Fruit fly (Drosophila melanogaster): ENCODE data around the gene Glys.

Gene Glys

dm6 chr3R:15139010-15139815 lies 8.1 kb downstream of the Glys start:
- no peak for TF ChIP-seq h (optimal IDR thresholded peaks at IDR 0.05)
- no peak for TF ChIP-seq ttk (optimal IDR thresholded peaks at IDR 0.05)
- no peak for TF ChIP-seq Sin3A (optimal IDR thresholded peaks at IDR 0.05)
- TF ChIP-seq insv (optimal IDR thresholded peaks at IDR 0.05), result no peak
- no peak for TF ChIP-seq psq (optimal IDR thresholded peaks at IDR 0.05)
- no peak for TF ChIP-seq Myc (optimal IDR thresholded peaks at IDR 0.05)

dm6 chr3R:15138251-15138650 lies 9.1 kb downstream of the Glys start:
- TF ChIP-seq Myc (optimal IDR thresholded peaks at IDR 0.05), result no peak
- no peak for TF ChIP-seq insv (optimal IDR thresholded peaks at IDR 0.05)
- TF ChIP-seq ttk (optimal IDR thresholded peaks at IDR 0.05), result no peak
- TF ChIP-seq psq (optimal IDR thresholded peaks at IDR 0.05), result no peak
- TF ChIP-seq Sin3A (optimal IDR thresholded peaks at IDR 0.05), result no peak
- no peak for TF ChIP-seq h (optimal IDR thresholded peaks at IDR 0.05)

dm6 chr3R:15136846-15137245 lies 10.5 kb downstream of the Glys start, which contains the start of the genes CG6912 and CG3984:
TSS of gene CG6912 (minus strand) at chr3R:15137004.
TSS of gene CG3984 (plus strand) at chr3R:15137148.
- TF ChIP-seq insv (optimal IDR thresholded peaks at IDR 0.05) (no peak), Myc (optimal IDR thresholded peaks at IDR 0.05) (no peak), h (optimal IDR thresholded peaks at IDR 0.05) (no peak), psq (optimal IDR thresholded peaks at IDR 0.05) (no peak), Sin3A (optimal IDR thresholded peaks at IDR 0.05) (no peak)

- TF ChIP-seq h (optimal IDR thresholded peaks at IDR 0.05) (no peak), insv (optimal IDR thresholded peaks at IDR 0.05) (no peak), psq (optimal IDR thresholded peaks at IDR 0.05) (no peak), Myc (optimal IDR thresholded peaks at IDR 0.05) (no peak), Sin3A (optimal IDR thresholded peaks at IDR 0.05) (no peak), ttk (optimal IDR thresholded peaks at IDR 0.05) (no peak)
Measured at dm6 chr3R:15136015-15136414, 11.3 kb downstream of the Glys start.

- TF ChIP-seq ttk (optimal IDR thresholded peaks at IDR 0.05) (no peak), insv (optimal IDR thresholded peaks at IDR 0.05) (no peak), psq (optimal IDR thresholded peaks at IDR 0.05) (no peak)
Measured at dm6 chr3R:15131677-15132076, 15.7 kb downstream of the Glys start, which contains the start of gene CG42788. TSS of gene CG42788 (minus strand) at chr3R:15131926.

dm6 chr3R:15130873-15131272 lies 16.5 kb downstream of the Glys start:
- TF ChIP-seq insv (optimal IDR thresholded peaks at IDR 0.05), result no peak

- TF ChIP-seq h (optimal IDR thresholded peaks at IDR 0.05) (no peak), Myc (optimal IDR thresholded peaks at IDR 0.05) (no peak), insv (optimal IDR thresholded peaks at IDR 0.05) (no peak), ttk (optimal IDR thresholded peaks at IDR 0.05) (no peak), Sin3A (optimal IDR thresholded peaks at IDR 0.05) (no peak), psq (optimal IDR thresholded peaks at IDR 0.05) (no peak)
Measured at dm6 chr3R:15129998-15130397, 17.3 kb downstream of the Glys start.

- TF ChIP-seq Sin3A (optimal IDR thresholded peaks at IDR 0.05), result no peak
- TF ChIP-seq psq (optimal IDR thresholded peaks at IDR 0.05), result no peak
- no peak for TF ChIP-seq ttk (optimal IDR thresholded peaks at IDR 0.05)
- no peak for TF ChIP-seq h (optimal IDR thresholded peaks at IDR 0.05)
- no peak for TF ChIP-seq insv (optimal IDR thresholded peaks at IDR 0.05)
- no peak for TF ChIP-seq Myc (optimal IDR thresholded peaks at IDR 0.05)
Measured at dm6 chr3R:15128646-15129429, 18.5 kb downstream of the Glys start.

dm6 chr3R:15128060-15128459 lies 19.3 kb downstream of the Glys start:
- TF ChIP-seq psq (optimal IDR thresholded peaks at IDR 0.05) (no peak), insv (optimal IDR thresholded peaks at IDR 0.05) (no peak), h (optimal IDR thresholded peaks at IDR 0.05) (no peak), Sin3A (optimal IDR thresholded peaks at IDR 0.05) (no peak), Myc (optimal IDR thresholded peaks at IDR 0.05) (no peak), ttk (optimal IDR thresholded peaks at IDR 0.05) (no peak)

- no peak for TF ChIP-seq insv (optimal IDR thresholded peaks at IDR 0.05)
- TF ChIP-seq h (optimal IDR thresholded peaks at IDR 0.05), result no peak
- no peak for TF ChIP-seq Myc (optimal IDR thresholded peaks at IDR 0.05)
- no peak for TF ChIP-seq Sin3A (optimal IDR thresholded peaks at IDR 0.05)
- no peak for TF ChIP-seq ttk (optimal IDR thresholded peaks at IDR 0.05)
- no peak for TF ChIP-seq psq (optimal IDR thresholded peaks at IDR 0.05)
Measured at dm6 chr3R:15125796-15126195, 21.5 kb downstream of the Glys start.

dm6 chr3R:15124559-15124958 lies 22.8 kb downstream of the Glys start:
- TF ChIP-seq Sin3A (optimal IDR thresholded peaks at IDR 0.05) (no peak), insv (optimal IDR thresholded peaks at IDR 0.05) (no peak), Myc (optimal IDR thresholded peaks at IDR 0.05) (no peak), ttk (optimal IDR thresholded peaks at IDR 0.05) (no peak), h (optimal IDR thresholded peaks at IDR 0.05) (no peak), psq (optimal IDR thresholded peaks at IDR 0.05) (no peak)

- TF ChIP-seq Sin3A (optimal IDR thresholded peaks at IDR 0.05) (no peak), psq (optimal IDR thresholded peaks at IDR 0.05) (no peak), h (optimal IDR thresholded peaks at IDR 0.05) (no peak), ttk (optimal IDR thresholded peaks at IDR 0.05) (no peak), insv (optimal IDR thresholded peaks at IDR 0.05) (no peak), Myc (optimal IDR thresholded peaks at IDR 0.05) (no peak)
Measured at dm6 chr3R:15123036-15123715, 24.2 kb downstream of the Glys start.

All from Kc167 (cell line).